Fruit fly (Drosophila melanogaster) whole organism, embryonic: ENCODE results near the gene nesd.

ENCODE experiments used
- B-H1 ChIP-seq: fragments of 200-800 bp; sonication (Bioruptor generic); IDR thresholded peaks from 3 replicates; pipeline ENCODE4 v1.3.6; 2022; ENCODE audit warnings: missing biosample characterization, missing genetic modification characterization
- B-H2 ChIP-seq: fragments of 200-800 bp; sonication (Bioruptor generic); optimal IDR thresholded peaks from 2 replicates; lab custom pipeline; 2018; ENCODE audit warnings: missing biosample characterization, mild to moderate bottlenecking, missing genetic modification characterization
- CG12104 ChIP-seq: fragments of 200-800 bp; sonication (Bioruptor generic); optimal IDR thresholded peaks from 3 replicates; lab custom pipeline; 2016; ENCODE audit warnings: missing biosample characterization, missing genetic modification characterization
- CG1233 ChIP-seq: fragments of 200-800 bp; sonication (Bioruptor generic); optimal IDR thresholded peaks from 4 replicates; lab custom pipeline; 2018; ENCODE audit warnings: missing biosample characterization, mild to moderate bottlenecking, missing genetic modification characterization
- CG14860 ChIP-seq: fragments of 200-800 bp; sonication (Bioruptor generic); IDR thresholded peaks from 3 replicates; pipeline ENCODE4 v1.3.6; 2022; ENCODE audit warnings: missing biosample characterization, missing genetic modification characterization; ENCODE audit not compliant: partially characterized antibody
- CG14965 ChIP-seq: fragments of 200-800 bp; sonication (Bioruptor generic); optimal IDR thresholded peaks from 2 replicates; lab custom pipeline; 2016; ENCODE audit warnings: missing biosample characterization, missing genetic modification characterization, borderline replicate concordance
- CG17186 ChIP-seq: fragments of 200-800 bp; sonication (Bioruptor generic); optimal IDR thresholded peaks from 3 replicates; lab custom pipeline; 2017; ENCODE audit warnings: missing biosample characterization, missing genetic modification reagents, missing genetic modification characterization
- CG17612 ChIP-seq: fragments of 200-800 bp; sonication (Bioruptor generic); IDR thresholded peaks from 2 replicates; pipeline ENCODE4 v1.3.6; 2022; ENCODE audit warnings: missing biosample characterization, missing genetic modification characterization
- CG1832 ChIP-seq: fragments of 200-800 bp; sonication (Bioruptor generic); optimal IDR thresholded peaks from 2 replicates; lab custom pipeline; 2017; ENCODE audit warnings: missing biosample characterization, mild to moderate bottlenecking, missing genetic modification characterization, inconsistent platforms
- CG3065 ChIP-seq: fragments of 200-800 bp; sonication (Bioruptor generic); optimal IDR thresholded peaks from 2 replicates; lab custom pipeline; 2016; ENCODE audit warnings: missing biosample characterization, missing genetic modification characterization
- CG31388 ChIP-seq: fragments of 200-800 bp; sonication (Bioruptor generic); optimal IDR thresholded peaks from 2 replicates; lab custom pipeline; 2016; ENCODE audit warnings: missing biosample characterization, missing genetic modification characterization
- CG32532 ChIP-seq: fragments of 200-800 bp; sonication (Bioruptor generic); IDR thresholded peaks from 2 replicates; pipeline ENCODE4 v1.3.6; 2022; ENCODE audit warnings: missing biosample characterization, missing genetic modification characterization
- CG3726 ChIP-seq: fragments of 200-800 bp; sonication (Bioruptor generic); IDR thresholded peaks from 3 replicates; pipeline ENCODE4, ENCODE4 v1.3.6; 2022; ENCODE audit warnings: missing biosample characterization, missing genetic modification characterization
- CG4282 ChIP-seq: fragments of 200-800 bp; sonication (Bioruptor generic); optimal IDR thresholded peaks from 2 replicates; lab custom pipeline; 2016; ENCODE audit warnings: missing biosample characterization, missing genetic modification characterization
- CG4360 ChIP-seq: fragments of 200-800 bp; sonication (Bioruptor generic); IDR thresholded peaks from 2 replicates; pipeline ENCODE4 v1.3.6; 2022; ENCODE audit warnings: missing biosample characterization, missing genetic modification characterization
- CG4854 ChIP-seq: fragments of 200-800 bp; sonication (Bioruptor generic); optimal IDR thresholded peaks from 2 replicates; lab custom pipeline; 2016; ENCODE audit warnings: missing biosample characterization, missing genetic modification characterization, inconsistent platforms
- CG6254 ChIP-seq: fragments of 200-800 bp; sonication (Bioruptor generic); optimal IDR thresholded peaks from 3 replicates; lab custom pipeline; 2017; ENCODE audit warnings: mild to moderate bottlenecking, missing biosample characterization, missing genetic modification reagents, missing genetic modification characterization
- CG6689 ChIP-seq: fragments of 200-800 bp; sonication (Bioruptor generic); IDR thresholded peaks from 2 replicates; pipeline ENCODE4 v1.3.6; 2022; ENCODE audit warnings: missing biosample characterization, missing genetic modification characterization
- CG6791 ChIP-seq: fragments of 200-800 bp; sonication (Bioruptor generic); IDR thresholded peaks from 3 replicates; pipeline ENCODE4 v1.3.6; 2022; ENCODE audit warnings: missing biosample characterization, missing genetic modification characterization; ENCODE audit not compliant: partially characterized antibody
- CG7745 ChIP-seq: fragments of 200-800 bp; sonication (Bioruptor generic); optimal IDR thresholded peaks from 2 replicates; lab custom pipeline; 2018; ENCODE audit warnings: missing biosample characterization, mild to moderate bottlenecking, missing genetic modification characterization, moderate library complexity
- CG9727 ChIP-seq: fragments of 200-800 bp; sonication (Bioruptor generic); optimal IDR thresholded peaks from 3 replicates; lab custom pipeline; 2017; ENCODE audit warnings: missing biosample characterization, mild to moderate bottlenecking, missing genetic modification characterization
- CHES-1-like ChIP-seq: fragments of 200-800 bp; sonication (Bioruptor generic); optimal IDR thresholded peaks from 2 replicates; lab custom pipeline; 2016; ENCODE audit warnings: missing biosample characterization, missing genetic modification characterization
- Drgx ChIP-seq: fragments of 200-800 bp; sonication (Bioruptor generic); IDR thresholded peaks from 2 replicates; pipeline ENCODE4 v1.3.6; 2022; ENCODE audit warnings: missing biosample characterization, missing genetic modification characterization
- ERR ChIP-seq: fragments of 200-800 bp; sonication (Bioruptor generic); optimal IDR thresholded peaks from 2 replicates; lab custom pipeline; 2016; ENCODE audit warnings: missing biosample characterization, missing genetic modification characterization
- Fer3 ChIP-seq: fragments of 200-800 bp; sonication (Bioruptor generic); optimal IDR thresholded peaks from 2 replicates; lab custom pipeline; 2018; ENCODE audit warnings: missing biosample characterization, mild to moderate bottlenecking, missing genetic modification characterization, moderate library complexity
- H15 ChIP-seq: fragments of 200-800 bp; sonication (Bioruptor generic); IDR thresholded peaks from 3 replicates; pipeline ENCODE4 v1.3.6; 2022; ENCODE audit warnings: missing biosample characterization, missing genetic modification characterization
- HLH54F ChIP-seq: fragments of 200-800 bp; sonication (Bioruptor generic); optimal IDR thresholded peaks from 3 replicates; lab custom pipeline; 2016; ENCODE audit warnings: missing biosample characterization, missing genetic modification characterization
- Meics ChIP-seq: fragments of 200-800 bp; sonication (Bioruptor generic); optimal IDR thresholded peaks from 2 replicates; lab custom pipeline; 2017; ENCODE audit warnings: missing biosample characterization, mild to moderate bottlenecking, missing genetic modification characterization
- Mrtf ChIP-seq: fragments of 200-800 bp; sonication (Bioruptor generic); IDR thresholded peaks from 3 replicates; pipeline ENCODE4 v1.3.6; 2022; ENCODE audit warnings: missing biosample characterization, missing genetic modification characterization
- Pdp1 ChIP-seq, 2 experiments: fragments of 200-800 bp; sonication (Bioruptor generic); optimal IDR thresholded peaks; 3 replicates each; lab custom pipeline; 2016; ENCODE audit warnings: missing biosample characterization in 2 of 2, missing genetic modification characterization in 2 of 2, mild to moderate bottlenecking in 1 of 2, moderate library complexity in 1 of 2
- TFAM ChIP-seq: fragments of 200-800 bp; sonication (Bioruptor generic); optimal IDR thresholded peaks from 2 replicates; lab custom pipeline; 2017; ENCODE audit warnings: missing biosample characterization, missing genetic modification characterization, inconsistent platforms
- Tbp ChIP-seq: fragments of >200 bp; optimal IDR thresholded peaks from 2 replicates; lab custom pipeline; 2018; ENCODE audit warnings: missing biosample characterization, missing genetic modification characterization
- Trl ChIP-seq, 3 experiments: fragments of >200 bp in 2 of 3; fragments of 200-800 bp in 1 of 3; sonication (Bioruptor generic) in 1 of 3; optimal IDR thresholded peaks; 2 replicates in 1 of 3; 3 replicates in 2 of 3; lab custom pipeline; 2016 to 2017; ENCODE audit warnings: missing biosample characterization in 1 of 3, missing genetic modification characterization in 1 of 3
- aop ChIP-seq: fragments of 200-800 bp; sonication (Bioruptor generic); IDR thresholded peaks from 2 replicates; pipeline ENCODE4 v1.3.6; 2022; ENCODE audit warnings: missing biosample characterization, missing genetic modification characterization
- ase ChIP-seq: fragments of 200-800 bp; sonication (Bioruptor generic); IDR thresholded peaks from 3 replicates; pipeline ENCODE4 v1.3.6; 2022; ENCODE audit warnings: missing biosample characterization, missing genetic modification characterization
- bbx ChIP-seq: fragments of 200-800 bp; sonication (Bioruptor generic); IDR thresholded peaks from 2 replicates; pipeline ENCODE4 v1.3.6; 2022; ENCODE audit warnings: missing biosample characterization, missing genetic modification characterization; ENCODE audit not compliant: partially characterized antibody
- cato ChIP-seq: fragments of 200-800 bp; sonication (Bioruptor generic); optimal IDR thresholded peaks from 2 replicates; lab custom pipeline; 2016; ENCODE audit warnings: missing biosample characterization, missing genetic modification characterization, borderline replicate concordance
- dan ChIP-seq: fragments of 200-800 bp; sonication (Bioruptor generic); IDR thresholded peaks from 2 replicates; pipeline ENCODE4 v1.3.6; 2022; ENCODE audit warnings: missing biosample characterization, missing genetic modification characterization
- dimm ChIP-seq: fragments of 200-800 bp; sonication (Bioruptor generic); IDR thresholded peaks from 2 replicates; pipeline ENCODE4 v1.3.6; 2022; ENCODE audit warnings: missing biosample characterization, missing genetic modification characterization
- dmrt11E ChIP-seq: fragments of 200-800 bp; sonication (Bioruptor generic); optimal IDR thresholded peaks from 3 replicates; lab custom pipeline; 2018; ENCODE audit warnings: missing biosample characterization, mild to moderate bottlenecking, missing genetic modification characterization, moderate library complexity
- ems ChIP-seq: fragments of 200-800 bp; sonication (Bioruptor generic); optimal IDR thresholded peaks from 3 replicates; lab custom pipeline; 2016; ENCODE audit warnings: missing biosample characterization, missing genetic modification characterization
- gfzf ChIP-seq: fragments of 200-800 bp; sonication (Bioruptor generic); optimal IDR thresholded peaks from 2 replicates; lab custom pipeline; 2016; ENCODE audit warnings: missing biosample characterization, mild to moderate bottlenecking, missing genetic modification characterization, moderate library complexity
- kay ChIP-seq: fragments of 200-800 bp; sonication (Bioruptor generic); optimal IDR thresholded peaks from 2 replicates; lab custom pipeline; 2016; ENCODE audit warnings: missing biosample characterization, missing genetic modification characterization
- maf-S ChIP-seq: fragments of 200-800 bp; sonication (Bioruptor generic); optimal IDR thresholded peaks from 2 replicates; lab custom pipeline; 2016; ENCODE audit warnings: missing biosample characterization, missing genetic modification characterization
- pnt ChIP-seq: fragments of 200-800 bp; sonication (Bioruptor generic); optimal IDR thresholded peaks from 3 replicates; lab custom pipeline; 2016; ENCODE audit warnings: missing biosample characterization, missing genetic modification characterization
- shn ChIP-seq: fragments of 200-800 bp; sonication (Bioruptor generic); optimal IDR thresholded peaks from 3 replicates; lab custom pipeline; 2016; ENCODE audit warnings: missing biosample characterization, missing genetic modification characterization
- tap ChIP-seq: fragments of 200-800 bp; optimal IDR thresholded peaks from 3 replicates; lab custom pipeline; 2019; ENCODE audit warnings: missing biosample characterization, mild to moderate bottlenecking, missing genetic modification characterization, moderate library complexity
- trem ChIP-seq: fragments of 200-800 bp; optimal IDR thresholded peaks from 3 replicates; lab custom pipeline; 2019; ENCODE audit warnings: missing biosample characterization, mild to moderate bottlenecking, missing genetic modification characterization, moderate library complexity
- z ChIP-seq: fragments of 200-800 bp; sonication (Bioruptor generic); IDR thresholded peaks from 3 replicates; pipeline ENCODE4 v1.3.6; 2022; ENCODE audit warnings: missing biosample characterization, missing genetic modification characterization
- zen2 ChIP-seq: fragments of 200-800 bp; sonication (Bioruptor generic); IDR thresholded peaks from 3 replicates; pipeline ENCODE4 v1.3.6; 2022; ENCODE audit warnings: missing biosample characterization, missing genetic modification characterization; ENCODE audit not compliant: partially characterized antibody

Gene nesd

DNA sequence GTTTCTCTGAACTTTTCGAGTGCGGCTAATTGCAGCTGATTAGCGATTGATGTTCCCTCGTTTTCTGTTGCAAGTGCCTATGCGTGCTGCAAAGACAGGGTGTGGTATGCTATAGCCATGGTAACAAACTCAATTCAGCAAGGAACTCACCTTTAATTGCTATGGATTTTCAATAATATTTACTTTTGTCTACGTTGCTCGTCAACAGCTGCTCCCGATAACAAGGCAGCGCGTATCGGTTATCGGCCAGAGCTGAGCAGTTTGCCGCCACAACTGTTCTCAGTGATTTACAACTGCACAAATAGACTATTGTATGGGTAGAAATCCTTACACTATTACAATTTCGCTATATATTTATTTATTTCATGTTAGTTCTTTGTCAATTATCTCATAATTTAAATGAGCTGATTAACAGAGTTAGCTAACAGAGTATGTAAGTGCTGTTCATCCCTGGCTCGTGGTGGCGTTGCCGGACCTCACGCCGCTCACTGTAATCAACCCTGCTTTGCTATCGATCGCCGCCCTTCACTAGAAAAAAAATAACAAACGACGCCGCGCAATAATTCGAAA lies 18.5 kb upstream of the nesd start, which contains the start of the genes pr and neb (continued):
- TF ChIP-seq HLH54F (peak; percentile 49), Fer3 (tag; lab: Kevin White, UChicago) (no peak), Mrtf (GFP tag; lab: Robert Waterston, UW) (0 out of 3 replicates have a peak, but pooled peaks have one; percentile 56), bbx (GFP tag; lab: Robert Waterston, UW) (no peak; the same call in 1 of the 2 replicates), ase (0 out of 3 replicates have a peak, but pooled peaks have one; percentile 25), CG14860 (GFP tag; lab: Robert Waterston, UW) (no peak; the same call in 2 of the 3 replicates), Pdp1 (GFP tag; optimal IDR thresholded peaks at IDR 0.05; lab: Kevin White, UChicago) (peak; percentile 4 to 45), CG14965 (GFP tag; lab: Kevin White, UChicago) (no peak), B-H2 (GFP tag; lab: Kevin White, UChicago) (peak; percentile 51), B-H1 (no peak), CG17186 (GFP tag; lab: Kevin White, UChicago) (peak; percentile 28), CG6254 (GFP tag; lab: Kevin White, UChicago) (peak; percentile 33), aop (GFP tag; lab: Robert Waterston, UW) (no peak), Trl (optimal IDR thresholded peaks at IDR 0.05; lab: Kevin White, UChicago) (no peak), Trl (GFP tag; optimal IDR thresholded peaks at IDR 0.05; lab: Kevin White, UChicago) (no peak), shn (no peak), CG4360 (no peak), CG1832 (GFP tag; lab: Kevin White, UChicago) (no peak), pnt (GFP tag; lab: Kevin White, UChicago) (no peak), H15 (GFP tag; lab: Robert Waterston, UW) (no peak), cato (GFP tag; lab: Kevin White, UChicago) (no peak), CG32532 (GFP tag; lab: Robert Waterston, UW) (peak; percentile 45; the same call in 1 of the 2 replicates), maf-S (GFP tag; lab: Kevin White, UChicago) (peak; percentile 23), Meics (GFP tag; lab: Kevin White, UChicago) (no peak), CG7745 (tag; lab: Kevin White, UChicago) (no peak), Drgx (GFP tag; lab: Robert Waterston, UW) (no peak), tap (no peak), dmrt11E (tag; lab: Kevin White, UChicago) (peak; percentile 67), TFAM (GFP tag; lab: Kevin White, UChicago) (no peak), CG4282 (GFP tag; lab: Kevin White, UChicago) (no peak), CHES-1-like (GFP tag; lab: Kevin White, UChicago) (no peak), CG17612 (GFP tag; lab: Robert Waterston, UW) (no peak), kay (GFP tag; lab: Kevin White, UChicago) (no peak), CG1233 (no peak), ems (GFP tag; lab: Kevin White, UChicago) (no peak), CG3065 (GFP tag; lab: Kevin White, UChicago) (no peak), z (no peak), CG3726 (GFP tag; lab: Robert Waterston, UW) (no peak), gfzf (GFP tag; lab: Kevin White, UChicago) (peak; percentile 13), CG4854 (GFP tag; lab: Kevin White, UChicago) (peak; percentile 57), CG6791 (GFP tag; lab: Robert Waterston, UW) (no peak), trem (peak; percentile 25), CG6689 (0 out of 2 replicates have a peak, but pooled peaks have one; percentile 20), CG31388 (GFP tag; lab: Kevin White, UChicago) (peak; percentile 33), zen2 (GFP tag; lab: Robert Waterston, UW) (0 out of 3 replicates have a peak, but pooled peaks have one; percentile 38), CG9727 (peak; percentile 68), dimm (no peak), Tbp (GFP tag; lab: Kevin White, UChicago) (no peak), ERR (GFP tag; lab: Kevin White, UChicago) (peak; percentile 45), dan (GFP tag; lab: Robert Waterston, UW) (no peak), CG12104 (GFP tag; lab: Kevin White, UChicago) (peak; percentile 67)
